Fruit fly (Drosophila melanogaster): Measurements from ENCODE around the gene Sgp.

The Sgp gene

DNA sequence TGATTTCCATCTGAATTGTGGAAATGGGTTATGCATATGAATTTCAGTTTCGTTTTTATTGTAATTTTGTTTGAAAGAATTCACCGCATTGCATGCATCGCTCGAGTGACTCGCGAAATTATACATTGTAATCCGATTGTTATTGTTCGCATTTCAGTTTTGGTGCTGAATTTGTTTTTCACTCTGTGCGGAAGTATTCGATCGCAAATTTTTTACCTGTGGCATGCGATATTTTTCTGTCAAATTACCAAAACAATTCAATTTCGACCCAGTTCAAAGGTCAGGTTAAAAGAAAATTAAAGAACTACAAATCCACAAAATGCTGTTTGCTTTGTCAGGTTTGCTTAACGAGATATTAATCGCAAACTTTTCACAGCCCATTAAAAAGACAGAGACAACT, 13.3 kb downstream of the Sgp start:
- no peak for TF ChIP-seq fd96Ca (GFP tag; IDR thresholded peaks at IDR 0.05)
- TF ChIP-seq CG13204 (GFP tag; optimal IDR thresholded peaks at IDR 0.05) = no peak
- TF ChIP-seq rn (GFP tag; IDR thresholded peaks at IDR 0.05) = no peak
- TF ChIP-seq CG4496 (GFP tag; IDR thresholded peaks at IDR 0.05) = no peak
- no peak for TF ChIP-seq CG9948 (tag; optimal IDR thresholded peaks at IDR 0.05)
- no peak for TF ChIP-seq gl (tag; optimal IDR thresholded peaks at IDR 0.05)

dm6 chr2L:8533632-8534031, 14.1 kb downstream of the Sgp start:
- TF ChIP-seq CG4496 (GFP tag; IDR thresholded peaks at IDR 0.05) (no peak), EcR (GFP tag; optimal IDR thresholded peaks at IDR 0.05) (no peak), CG13204 (GFP tag; optimal IDR thresholded peaks at IDR 0.05) (no peak), CG34367 (tag; optimal IDR thresholded peaks at IDR 0.05) (no peak), Snoo (tag; optimal IDR thresholded peaks at IDR 0.05) (no peak), CG32121 (GFP tag; IDR thresholded peaks at IDR 0.05) (no peak), CG8301 (tag; optimal IDR thresholded peaks at IDR 0.05) (no peak), fd96Ca (GFP tag; IDR thresholded peaks at IDR 0.05) (no peak), Pif1B (GFP tag; optimal IDR thresholded peaks at IDR 0.05) (no peak), CG12605 (GFP tag; IDR thresholded peaks at IDR 0.05) (no peak), CG8159 (tag; optimal IDR thresholded peaks at IDR 0.05) (no peak), D1 (tag; optimal IDR thresholded peaks at IDR 0.05) (no peak), gl (tag; optimal IDR thresholded peaks at IDR 0.05) (no peak), CG15710 (tag; optimal IDR thresholded peaks at IDR 0.05) (no peak), rn (GFP tag; IDR thresholded peaks at IDR 0.05) (no peak), CG9948 (tag; optimal IDR thresholded peaks at IDR 0.05) (no peak), CG10348 (GFP tag; IDR thresholded peaks at IDR 0.05) (no peak), Ets98B (GFP tag; IDR thresholded peaks at IDR 0.05) (no peak), CG17806 (tag; optimal IDR thresholded peaks at IDR 0.05) (no peak)

dm6 chr2L:8534118-8534514, 14.6 kb downstream of the Sgp start:
- TF ChIP-seq fd96Ca (GFP tag; IDR thresholded peaks at IDR 0.05) (no peak), CG8301 (tag; optimal IDR thresholded peaks at IDR 0.05) (no peak), Pif1B (GFP tag; optimal IDR thresholded peaks at IDR 0.05) (no peak), CG15710 (tag; optimal IDR thresholded peaks at IDR 0.05) (no peak), CG4496 (GFP tag; IDR thresholded peaks at IDR 0.05) (no peak), gl (tag; optimal IDR thresholded peaks at IDR 0.05) (no peak), D1 (tag; optimal IDR thresholded peaks at IDR 0.05) (no peak), CG12605 (GFP tag; IDR thresholded peaks at IDR 0.05) (no peak), CG17806 (tag; optimal IDR thresholded peaks at IDR 0.05) (no peak), CG32121 (GFP tag; IDR thresholded peaks at IDR 0.05) (no peak), CG34367 (tag; optimal IDR thresholded peaks at IDR 0.05) (no peak), EcR (GFP tag; optimal IDR thresholded peaks at IDR 0.05) (no peak), Pif1A (GFP tag; optimal IDR thresholded peaks at IDR 0.05) (no peak), CG10348 (GFP tag; IDR thresholded peaks at IDR 0.05) (no peak), CG9948 (tag; optimal IDR thresholded peaks at IDR 0.05) (no peak), CG8159 (tag; optimal IDR thresholded peaks at IDR 0.05) (no peak), CG13204 (GFP tag; optimal IDR thresholded peaks at IDR 0.05) (no peak), rn (GFP tag; IDR thresholded peaks at IDR 0.05) (no peak), CG14655 (GFP tag; optimal IDR thresholded peaks at IDR 0.05) (no peak)

dm6 chr2L:8534515-8535295, 15.2 kb downstream of the Sgp start:
- TF ChIP-seq CG17806 (tag; optimal IDR thresholded peaks at IDR 0.05) (peak; percentile 97), CG32121 (GFP tag; IDR thresholded peaks at IDR 0.05) (peak; percentile 98), gl (tag; optimal IDR thresholded peaks at IDR 0.05) (peak; percentile 94), Snoo (tag; optimal IDR thresholded peaks at IDR 0.05) (peak; percentile 98), CG9948 (tag; optimal IDR thresholded peaks at IDR 0.05) (peak; percentile 99), CG4496 (GFP tag; IDR thresholded peaks at IDR 0.05) (peak; percentile 96), EcR (GFP tag; optimal IDR thresholded peaks at IDR 0.05) (peak; percentile 88), CG34367 (tag; optimal IDR thresholded peaks at IDR 0.05) (peak; percentile 97), fd96Ca (GFP tag; IDR thresholded peaks at IDR 0.05) (peak; percentile 98), CG12605 (GFP tag; IDR thresholded peaks at IDR 0.05) (peak; percentile 95), Pif1A (GFP tag; optimal IDR thresholded peaks at IDR 0.05) (peak; percentile 98), CG15710 (tag; optimal IDR thresholded peaks at IDR 0.05) (peak; percentile 97), D1 (tag; optimal IDR thresholded peaks at IDR 0.05) (peak; percentile 98), CG8159 (tag; optimal IDR thresholded peaks at IDR 0.05) (peak; percentile 97), Ets98B (GFP tag; IDR thresholded peaks at IDR 0.05) (peak; percentile 96), CG8301 (tag; optimal IDR thresholded peaks at IDR 0.05) (peak; percentile 99), CG10348 (GFP tag; IDR thresholded peaks at IDR 0.05) (peak; percentile 91), rn (GFP tag; IDR thresholded peaks at IDR 0.05) (peak; percentile 96), CG13204 (GFP tag; optimal IDR thresholded peaks at IDR 0.05) (peak; percentile 91), Pif1B (GFP tag; optimal IDR thresholded peaks at IDR 0.05) (peak; percentile 98), CG14655 (GFP tag; optimal IDR thresholded peaks at IDR 0.05) (peak; percentile 98)

dm6 chr2L:8535394-8536176, 16.1 kb downstream of the Sgp start:
- TF ChIP-seq CG13204 (GFP tag; optimal IDR thresholded peaks at IDR 0.05) (peak; percentile 69), Pif1B (GFP tag; optimal IDR thresholded peaks at IDR 0.05) (peak; percentile 85), CG8159 (tag; optimal IDR thresholded peaks at IDR 0.05) (peak; percentile 96), CG9948 (tag; optimal IDR thresholded peaks at IDR 0.05) (peak; percentile 97), CG14655 (GFP tag; optimal IDR thresholded peaks at IDR 0.05) (peak; percentile 96), fd96Ca (GFP tag; IDR thresholded peaks at IDR 0.05) (peak; percentile 64), CG34367 (tag; optimal IDR thresholded peaks at IDR 0.05) (peak; percentile 83), EcR (GFP tag; optimal IDR thresholded peaks at IDR 0.05) (no peak), CG15710 (tag; optimal IDR thresholded peaks at IDR 0.05) (peak; percentile 93), CG4496 (GFP tag; IDR thresholded peaks at IDR 0.05) (peak; percentile 72), Ets98B (GFP tag; IDR thresholded peaks at IDR 0.05) (peak; percentile 71), CG32121 (GFP tag; IDR thresholded peaks at IDR 0.05) (peak; percentile 61), CG12605 (GFP tag; IDR thresholded peaks at IDR 0.05) (peak; percentile 41; the same call in 1 of the 2 replicates), rn (GFP tag; IDR thresholded peaks at IDR 0.05) (peak; percentile 54; the same call in 1 of the 2 replicates), Pif1A (GFP tag; optimal IDR thresholded peaks at IDR 0.05) (peak; percentile 76), gl (tag; optimal IDR thresholded peaks at IDR 0.05) (peak; percentile 50), CG17806 (tag; optimal IDR thresholded peaks at IDR 0.05) (peak; percentile 92), CG10348 (GFP tag; IDR thresholded peaks at IDR 0.05) (0 out of 2 replicates have a peak, but pooled peaks have one; percentile 7), CG8301 (tag; optimal IDR thresholded peaks at IDR 0.05) (peak; percentile 84), D1 (tag; optimal IDR thresholded peaks at IDR 0.05) (peak; percentile 94), Snoo (tag; optimal IDR thresholded peaks at IDR 0.05) (peak; percentile 90)
